Worm (Caenorhabditis elegans): Measurements from ENCODE around the gene ctsa-4.1.

DNA sequence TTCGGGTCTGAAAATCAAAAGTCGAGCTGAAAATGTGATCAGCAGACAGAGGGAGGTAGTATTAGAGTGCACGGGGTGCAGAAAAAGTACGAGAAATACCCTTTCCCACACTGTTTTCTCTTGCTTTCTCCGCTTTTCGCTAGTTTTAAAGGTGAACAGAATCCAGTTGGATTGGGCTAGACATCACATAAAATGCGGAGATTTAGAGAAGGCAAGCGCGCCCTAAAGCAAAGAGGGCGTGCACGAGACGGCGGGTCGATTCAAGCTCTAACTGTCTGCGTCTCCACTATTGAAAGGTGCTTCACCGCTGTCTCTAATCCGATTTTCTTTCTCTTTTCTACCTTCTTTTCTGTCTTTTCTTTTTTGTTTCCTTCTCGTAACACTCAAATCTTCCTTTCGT is 3.3 kb downstream of the ctsa-4.1 start:
- TF ChIP-seq ama-1 (optimal IDR thresholded peaks at IDR 0.05) (no peak), flt-1 (GFP tag; IDR thresholded peaks at IDR 0.05) (no peak), hmbx-1 (tag; optimal IDR thresholded peaks at IDR 0.05) (no peak)
